Fruit fly (Drosophila melanogaster) whole organism, embryonic: ENCODE data around the gene CG31467.
A peak's percentile ranks its signal among the peaks of the same experiment; 100 is the strongest.

Experiments
- BEAF-32 ChIP-seq: fragments of 200-800 bp; sonication (Bioruptor generic); optimal IDR thresholded peaks from 3 replicates; lab custom pipeline; 2017; ENCODE audit warnings: missing biosample characterization, missing genetic modification characterization, mild to moderate bottlenecking, moderate library complexity, missing genetic modification reagents
- CG10543 ChIP-seq: fragments of 200-800 bp; sonication (Bioruptor generic); optimal IDR thresholded peaks from 3 replicates; lab custom pipeline; 2017; ENCODE audit warnings: missing biosample characterization, mild to moderate bottlenecking, missing genetic modification characterization, moderate library complexity
- CG10565 ChIP-seq: fragments of 200-800 bp; sonication (Bioruptor generic); optimal IDR thresholded peaks from 3 replicates; lab custom pipeline; 2016; ENCODE audit warnings: missing biosample characterization, mild to moderate bottlenecking, missing genetic modification characterization
- CG11560 ChIP-seq: fragments of 200-800 bp; sonication (Bioruptor generic); IDR thresholded peaks from 3 replicates; pipeline ENCODE4 v1.3.6; 2022; ENCODE audit warnings: missing biosample characterization, missing genetic modification characterization
- CG15269 ChIP-seq: fragments of 200-800 bp; sonication (Bioruptor generic); optimal IDR thresholded peaks from 2 replicates; lab custom pipeline; 2018; ENCODE audit warnings: missing biosample characterization, mild to moderate bottlenecking, missing genetic modification characterization, moderate library complexity
- CG16813 ChIP-seq: fragments of 200-800 bp; sonication (Bioruptor generic); IDR thresholded peaks from 3 replicates; pipeline ENCODE4 v1.3.6; 2022; ENCODE audit warnings: missing biosample characterization, missing genetic modification characterization; ENCODE audit not compliant: partially characterized antibody
- CG1792 ChIP-seq: fragments of 200-800 bp; sonication (Bioruptor generic); optimal IDR thresholded peaks from 2 replicates; lab custom pipeline; 2016; ENCODE audit warnings: missing biosample characterization, missing genetic modification characterization
- CG18599 ChIP-seq: fragments of 200-800 bp; sonication (Bioruptor generic); optimal IDR thresholded peaks from 3 replicates; lab custom pipeline; 2017; ENCODE audit warnings: missing biosample characterization, missing genetic modification characterization, mild to moderate bottlenecking, moderate library complexity, missing genetic modification reagents
- CG2129 ChIP-seq: fragments of 200-800 bp; sonication (Bioruptor generic); IDR thresholded peaks from 2 replicates; pipeline ENCODE4 v1.3.6; 2022; ENCODE audit warnings: missing biosample characterization, missing genetic modification characterization; ENCODE audit not compliant: partially characterized antibody
- CG2875 ChIP-seq: fragments of 200-800 bp; sonication (Bioruptor generic); optimal IDR thresholded peaks from 2 replicates; lab custom pipeline; 2017; ENCODE audit warnings: missing biosample characterization, mild to moderate bottlenecking, missing genetic modification characterization, missing genetic modification reagents
- CG32767 ChIP-seq: fragments of 200-800 bp; sonication (Bioruptor generic); IDR thresholded peaks from 2 replicates; pipeline ENCODE4 v1.3.6; 2022; ENCODE audit warnings: missing biosample characterization, missing genetic modification characterization
- CG33213 ChIP-seq: fragments of 200-800 bp; sonication (Bioruptor generic); optimal IDR thresholded peaks from 3 replicates; lab custom pipeline; 2016; ENCODE audit warnings: missing biosample characterization, missing genetic modification characterization
- CG3847 ChIP-seq: fragments of 200-800 bp; sonication (Bioruptor generic); IDR thresholded peaks from 2 replicates; pipeline ENCODE4 v1.3.6; 2022; ENCODE audit warnings: missing biosample characterization, missing genetic modification characterization
- CG4360 ChIP-seq: fragments of 200-800 bp; sonication (Bioruptor generic); IDR thresholded peaks from 2 replicates; pipeline ENCODE4 v1.3.6; 2022; ENCODE audit warnings: missing biosample characterization, missing genetic modification characterization
- CG4854 ChIP-seq: fragments of 200-800 bp; sonication (Bioruptor generic); optimal IDR thresholded peaks from 2 replicates; lab custom pipeline; 2016; ENCODE audit warnings: missing biosample characterization, missing genetic modification characterization, inconsistent platforms
- CG5180 ChIP-seq: fragments of 200-800 bp; sonication (Bioruptor generic); optimal IDR thresholded peaks from 3 replicates; lab custom pipeline; 2017; ENCODE audit warnings: missing biosample characterization, missing genetic modification characterization, mild to moderate bottlenecking, moderate library complexity, missing genetic modification reagents
- CG9727 ChIP-seq: fragments of 200-800 bp; sonication (Bioruptor generic); optimal IDR thresholded peaks from 3 replicates; lab custom pipeline; 2017; ENCODE audit warnings: missing biosample characterization, mild to moderate bottlenecking, missing genetic modification characterization
- CG9932 ChIP-seq: fragments of 200-800 bp; sonication (Bioruptor generic); IDR thresholded peaks from 2 replicates; pipeline ENCODE4 v1.3.6; 2022; ENCODE audit warnings: missing biosample characterization, missing genetic modification characterization
- Dad ChIP-seq: fragments of 200-800 bp; sonication (Bioruptor generic); optimal IDR thresholded peaks from 3 replicates; lab custom pipeline; 2016; ENCODE audit warnings: missing biosample characterization, missing genetic modification characterization
- Hmx ChIP-seq: fragments of 200-800 bp; sonication (Bioruptor generic); optimal IDR thresholded peaks from 2 replicates; lab custom pipeline; 2016; ENCODE audit warnings: missing biosample characterization, missing genetic modification characterization
- Hr39 ChIP-seq: fragments of >200 bp; optimal IDR thresholded peaks from 2 replicates; lab custom pipeline; 2017
- Kr ChIP-seq: fragments of 200-800 bp; sonication (Bioruptor generic); optimal IDR thresholded peaks from 2 replicates; lab custom pipeline; 2017; ENCODE audit warnings: missing biosample characterization, mild to moderate bottlenecking, missing genetic modification characterization
- MESR4 ChIP-seq: fragments of 200-800 bp; sonication (Bioruptor generic); optimal IDR thresholded peaks from 2 replicates; lab custom pipeline; 2018; ENCODE audit warnings: missing biosample characterization, mild to moderate bottlenecking, missing genetic modification characterization, moderate library complexity
- Rfx ChIP-seq: fragments of 200-800 bp; sonication (Bioruptor generic); IDR thresholded peaks from 2 replicates; pipeline ENCODE4 v1.3.6; 2022; ENCODE audit warnings: missing biosample characterization, missing genetic modification characterization
- Sry-δ ChIP-seq: fragments of 200-800 bp; sonication (Bioruptor generic); optimal IDR thresholded peaks from 2 replicates; lab custom pipeline; 2016; ENCODE audit warnings: missing biosample characterization, missing genetic modification characterization
- abd-A ChIP-seq: fragments of 200-800 bp; sonication (Bioruptor generic); optimal IDR thresholded peaks from 3 replicates; lab custom pipeline; 2019; ENCODE audit warnings: missing biosample characterization, mild to moderate bottlenecking, missing genetic modification characterization, moderate library complexity
- ara ChIP-seq: fragments of 200-800 bp; sonication (Bioruptor generic); IDR thresholded peaks from 2 replicates; pipeline ENCODE4 v1.3.6; 2022; ENCODE audit warnings: missing biosample characterization, missing genetic modification characterization
- ash1 ChIP-seq: fragments of 200-800 bp; sonication (Bioruptor generic); optimal IDR thresholded peaks from 2 replicates; lab custom pipeline; 2018; ENCODE audit warnings: missing biosample characterization, mild to moderate bottlenecking, missing genetic modification characterization
- ato ChIP-seq: fragments of 200-800 bp; sonication (Bioruptor generic); IDR thresholded peaks from 2 replicates; pipeline ENCODE4 v1.3.6; 2022; ENCODE audit warnings: missing biosample characterization, missing genetic modification characterization; ENCODE audit not compliant: partially characterized antibody
- bowl ChIP-seq: fragments of 200-800 bp; sonication (Bioruptor generic); IDR thresholded peaks from 2 replicates; pipeline ENCODE4 v1.3.6; 2022; ENCODE audit warnings: missing biosample characterization, missing genetic modification characterization
- chif ChIP-seq, 2 experiments: fragments of 200-800 bp; sonication (Bioruptor generic); optimal IDR thresholded peaks; 3 replicates each; lab custom pipeline; 2016; ENCODE audit warnings: missing biosample characterization in 2 of 2, missing genetic modification characterization in 2 of 2
- crc ChIP-seq: fragments of 200-800 bp; sonication (Bioruptor generic); optimal IDR thresholded peaks from 2 replicates; lab custom pipeline; 2016; ENCODE audit warnings: missing biosample characterization, missing genetic modification characterization
- danr ChIP-seq: fragments of 200-800 bp; sonication (Bioruptor generic); IDR thresholded peaks from 2 replicates; pipeline ENCODE4 v1.3.6; 2022; ENCODE audit warnings: missing biosample characterization, missing genetic modification characterization
- dimm ChIP-seq: fragments of 200-800 bp; sonication (Bioruptor generic); IDR thresholded peaks from 2 replicates; pipeline ENCODE4 v1.3.6; 2022; ENCODE audit warnings: missing biosample characterization, missing genetic modification characterization
- dmrt11E ChIP-seq: fragments of 200-800 bp; sonication (Bioruptor generic); optimal IDR thresholded peaks from 3 replicates; lab custom pipeline; 2018; ENCODE audit warnings: missing biosample characterization, mild to moderate bottlenecking, missing genetic modification characterization, moderate library complexity
- fd96Cb ChIP-seq: fragments of 200-800 bp; sonication (Bioruptor generic); optimal IDR thresholded peaks from 2 replicates; lab custom pipeline; 2018; ENCODE audit warnings: missing biosample characterization, mild to moderate bottlenecking, missing genetic modification characterization, moderate library complexity
- jing ChIP-seq: fragments of 200-800 bp; sonication (Bioruptor generic); optimal IDR thresholded peaks from 2 replicates; lab custom pipeline; 2018; ENCODE audit warnings: missing biosample characterization, mild to moderate bottlenecking, missing genetic modification characterization
- nom ChIP-seq: fragments of 200-800 bp; sonication (Bioruptor generic); optimal IDR thresholded peaks from 2 replicates; lab custom pipeline; 2017; ENCODE audit warnings: missing biosample characterization, missing genetic modification characterization, mild to moderate bottlenecking, moderate library complexity, missing genetic modification reagents
- p53 ChIP-seq: fragments of 200-800 bp; sonication (Bioruptor generic); optimal IDR thresholded peaks from 2 replicates; lab custom pipeline; 2016; ENCODE audit warnings: missing biosample characterization, missing genetic modification characterization
- pnt ChIP-seq: fragments of 200-800 bp; sonication (Bioruptor generic); optimal IDR thresholded peaks from 3 replicates; lab custom pipeline; 2016; ENCODE audit warnings: missing biosample characterization, missing genetic modification characterization
- prd ChIP-seq, 3 experiments: fragments of >200 bp in 2 of 3; fragments of 200-800 bp in 1 of 3; sonication (Bioruptor generic) in 1 of 3; optimal IDR thresholded peaks in 2 of 3; IDR thresholded peaks in 1 of 3; 2 replicates in 2 of 3; 3 replicates in 1 of 3; pipeline versions ENCODE4 v1.3.6 to Lab custom; 2017 to 2022; ENCODE audit warnings: missing biosample characterization in 1 of 3, missing genetic modification characterization in 1 of 3
- sisA ChIP-seq: fragments of 200-800 bp; sonication (Bioruptor generic); IDR thresholded peaks from 2 replicates; pipeline ENCODE4 v1.3.6; 2022; ENCODE audit warnings: missing biosample characterization, missing genetic modification characterization
- slp2 ChIP-seq: fragments of 200-800 bp; sonication (Bioruptor generic); optimal IDR thresholded peaks from 2 replicates; lab custom pipeline; 2016; ENCODE audit warnings: missing biosample characterization, missing genetic modification characterization
- sob ChIP-seq: fragments of 200-800 bp; sonication (Bioruptor generic); IDR thresholded peaks from 2 replicates; pipeline ENCODE4 v1.3.6; 2022; ENCODE audit warnings: missing biosample characterization, missing genetic modification characterization
- tgo ChIP-seq: fragments of 200-800 bp; sonication (Bioruptor generic); IDR thresholded peaks from 3 replicates; pipeline ENCODE4 v1.3.6; 2022; ENCODE audit warnings: missing biosample characterization, missing genetic modification characterization
- tll ChIP-seq, 2 experiments: fragments of 200-800 bp in 1 of 2; fragments of >200 bp in 1 of 2; sonication (Bioruptor generic) in 1 of 2; optimal IDR thresholded peaks; 2 replicates each; lab custom pipeline; 2017 to 2019; ENCODE audit warnings: missing biosample characterization in 2 of 2, missing genetic modification characterization in 2 of 2, mild to moderate bottlenecking in 1 of 2, moderate library complexity in 1 of 2
- unc-4 ChIP-seq: fragments of 200-800 bp; sonication (Bioruptor generic); IDR thresholded peaks from 2 replicates; pipeline ENCODE4 v1.3.6; 2022; ENCODE audit warnings: missing biosample characterization, missing genetic modification characterization; ENCODE audit not compliant: partially characterized antibody
- wdn ChIP-seq: fragments of 200-800 bp; sonication (Bioruptor generic); IDR thresholded peaks from 2 replicates; pipeline ENCODE4 v1.3.6; 2022; ENCODE audit warnings: missing biosample characterization, missing genetic modification characterization
- zen2 ChIP-seq: fragments of 200-800 bp; sonication (Bioruptor generic); IDR thresholded peaks from 3 replicates; pipeline ENCODE4 v1.3.6; 2022; ENCODE audit warnings: missing biosample characterization, missing genetic modification characterization; ENCODE audit not compliant: partially characterized antibody
- zfh2 ChIP-seq: fragments of 200-800 bp; sonication (Bioruptor generic); optimal IDR thresholded peaks from 2 replicates; lab custom pipeline; 2016; ENCODE audit warnings: missing biosample characterization, missing genetic modification characterization

The CG31467 gene

DNA sequence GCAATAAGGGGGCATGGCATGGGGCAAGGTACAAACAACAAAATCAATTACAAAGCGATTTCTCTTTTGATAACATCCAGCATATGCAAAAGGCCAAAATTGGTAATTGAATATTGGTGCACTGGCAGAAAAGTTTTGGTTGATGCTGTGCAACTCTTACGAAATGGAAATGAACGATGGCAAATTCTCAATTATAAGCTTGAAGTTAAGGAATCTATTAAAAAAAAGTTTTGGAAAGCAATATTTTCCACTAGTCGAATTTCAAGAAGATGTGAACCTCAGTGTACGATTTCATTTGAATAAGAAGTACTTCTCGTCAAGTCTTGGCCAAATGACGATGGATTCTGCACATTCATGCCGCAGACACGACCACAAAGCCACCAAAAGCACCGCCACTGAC, 50.7 kb downstream of the CG31467 start (continued):
- peak; percentile 29; the same call in 1 of the 2 replicates for TF ChIP-seq Rfx (GFP tag; lab: Robert Waterston, UW)
- no peak for TF ChIP-seq CG10565
- no peak for TF ChIP-seq slp2
- TF ChIP-seq Sry-δ (GFP tag; lab: Kevin White, UChicago): no peak
- TF ChIP-seq CG10543 (GFP tag; lab: Kevin White, UChicago): no peak
- peak; percentile 40; the same call in 1 of the 2 replicates for TF ChIP-seq sisA
- TF ChIP-seq BEAF-32 (GFP tag; lab: Kevin White, UChicago): no peak
- no peak for TF ChIP-seq Hmx
- no peak for TF ChIP-seq CG5180 (GFP tag; lab: Kevin White, UChicago)
- TF ChIP-seq CG18599 (GFP tag; lab: Kevin White, UChicago): no peak
- TF ChIP-seq Hr39 (lab: Kevin White, UChicago): no peak
- no peak for TF ChIP-seq abd-A (tag; lab: Kevin White, UChicago)
- TF ChIP-seq crc (GFP tag; lab: Kevin White, UChicago): no peak
- TF ChIP-seq dimm (GFP tag; lab: Robert Waterston, UW): no peak
- TF ChIP-seq wdn (GFP tag; lab: Robert Waterston, UW): no peak
- no peak for TF ChIP-seq sob (GFP tag; lab: Robert Waterston, UW)
- no peak for TF ChIP-seq jing
- no peak for TF ChIP-seq CG2875
- no peak for TF ChIP-seq Kr
- TF ChIP-seq fd96Cb (tag; lab: Kevin White, UChicago): no peak
- no peak for TF ChIP-seq danr
- TF ChIP-seq CG3847 (GFP tag; lab: Robert Waterston, UW): 0 out of 2 replicates have a peak, but pooled peaks have one; percentile 13
- no peak for TF ChIP-seq zfh2
- TF ChIP-seq tgo (GFP tag; lab: Robert Waterston, UW): no peak
- no peak for TF ChIP-seq CG4360
- TF ChIP-seq zen2 (GFP tag; lab: Robert Waterston, UW): no peak
- TF ChIP-seq ato (GFP tag; lab: Robert Waterston, UW): no peak
- no peak for TF ChIP-seq CG11560 (tag; lab: Robert Waterston, UW)
- TF ChIP-seq CG1792 (GFP tag; lab: Kevin White, UChicago): no peak
- peak; percentile 52; the same call in 1 of the 2 replicates for TF ChIP-seq ara (GFP tag; lab: Robert Waterston, UW)
- TF ChIP-seq dmrt11E (tag; lab: Kevin White, UChicago): peak; percentile 53
- TF ChIP-seq CG33213 (GFP tag; lab: Kevin White, UChicago): peak; percentile 4
- no peak for TF ChIP-seq ash1
- no peak for TF ChIP-seq tll (GFP tag; optimal IDR thresholded peaks at IDR 0.05; lab: Kevin White, UChicago)
- no peak for TF ChIP-seq MESR4 (GFP tag; lab: Kevin White, UChicago)
- no peak for TF ChIP-seq Dad (GFP tag; lab: Kevin White, UChicago)
- no peak for TF ChIP-seq CG32767 (GFP tag; lab: Robert Waterston, UW)
- TF ChIP-seq CG4854 (GFP tag; lab: Kevin White, UChicago): no peak
- TF ChIP-seq CG9932 (GFP tag; lab: Robert Waterston, UW): peak; percentile 41; the same call in 1 of the 2 replicates
- TF ChIP-seq unc-4: no peak
- no peak for TF ChIP-seq nom (GFP tag; lab: Kevin White, UChicago)
- peak in 1 of 2 experiments; percentile 14 for TF ChIP-seq chif (GFP tag; optimal IDR thresholded peaks at IDR 0.05; lab: Kevin White, UChicago)
- no peak for TF ChIP-seq CG16813 (GFP tag; lab: Robert Waterston, UW)
- no peak for TF ChIP-seq bowl
- TF ChIP-seq CG15269 (tag; lab: Kevin White, UChicago): peak; percentile 6
- TF ChIP-seq pnt: peak; percentile 9
- no peak for TF ChIP-seq prd (optimal IDR thresholded peaks at IDR 0.05; lab: Kevin White, UChicago)
- TF ChIP-seq prd (GFP tag; IDR thresholded peaks at IDR 0.05; lab: Robert Waterston, UW): peak; percentile 58
- TF ChIP-seq CG2129 (GFP tag; lab: Robert Waterston, UW): no peak
- peak; percentile 27 for TF ChIP-seq CG9727
- TF ChIP-seq p53 (GFP tag; lab: Kevin White, UChicago): no peak
